Worm (Caenorhabditis elegans): ENCODE results near the gene Y41G9A.10.

DNA sequence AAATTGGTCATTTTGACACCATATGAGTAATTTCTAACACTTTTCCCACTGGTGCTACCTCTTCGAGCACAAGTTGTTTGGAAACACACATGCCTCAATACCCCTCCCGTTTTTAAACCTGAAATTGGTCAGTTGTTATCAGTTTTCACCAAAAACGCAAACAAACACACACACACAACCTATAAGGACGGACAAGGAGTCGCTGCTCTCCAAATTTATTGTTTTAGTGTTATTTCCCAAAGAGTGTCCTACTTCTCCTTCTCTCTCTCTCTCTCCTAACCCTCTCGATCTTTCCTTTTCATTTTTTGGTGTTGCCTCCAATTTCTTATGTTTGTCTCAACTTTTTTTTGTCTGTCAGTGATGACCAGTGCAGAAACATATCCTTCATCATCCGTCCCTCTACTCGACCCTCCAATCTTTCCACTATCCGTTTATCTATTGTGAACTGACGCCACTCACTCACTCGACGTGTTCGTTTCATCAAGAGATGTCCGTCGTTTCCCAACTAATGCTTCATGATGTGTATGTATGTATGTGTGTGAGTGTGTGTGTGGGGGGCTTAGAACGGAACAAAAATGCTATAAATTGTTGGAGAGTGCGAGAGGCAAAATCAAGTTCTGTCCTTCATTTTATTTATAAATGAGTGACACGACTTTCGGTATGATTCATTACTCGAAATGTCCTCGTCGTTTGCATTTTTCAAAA is 42.5 kb downstream of the Y41G9A.10 start:
- TF ChIP-seq zag-1 (tag; optimal IDR thresholded peaks at IDR 0.05) (no peak), egl-27 (tag; optimal IDR thresholded peaks at IDR 0.05) (no peak), C16A3.4 (tag; optimal IDR thresholded peaks at IDR 0.05) (no peak), rnt-1 (tag; optimal IDR thresholded peaks at IDR 0.05) (no peak), tbx-2 (tag; optimal IDR thresholded peaks at IDR 0.05) (no peak), elt-3 (tag; optimal IDR thresholded peaks at IDR 0.05) (no peak), mef-2 (tag; optimal IDR thresholded peaks at IDR 0.05) (no peak), nhr-76 (tag; optimal IDR thresholded peaks at IDR 0.05) (no peak), unc-62 (GFP tag; optimal IDR thresholded peaks at IDR 0.05) (no peak), nhr-28 (tag; optimal IDR thresholded peaks at IDR 0.05) (no peak)
